Fruit fly (Drosophila melanogaster) whole organism, embryonic: ENCODE measurements around the gene Drs.

ENCODE experiments used
- Atf-2 ChIP-seq: fragments of 200-800 bp; sonication (Bioruptor generic); optimal IDR thresholded peaks from 2 replicates; lab custom pipeline; 2016; ENCODE audit warnings: missing biosample characterization, missing genetic modification characterization
- Blimp-1 ChIP-seq: fragments of 200-800 bp; sonication (Bioruptor generic); optimal IDR thresholded peaks from 3 replicates; lab custom pipeline; 2018; ENCODE audit warnings: missing biosample characterization, missing genetic modification characterization, mild to moderate bottlenecking, moderate library complexity, missing genetic modification reagents
- CG10321 ChIP-seq: fragments of 200-800 bp; sonication (Bioruptor generic); IDR thresholded peaks from 2 replicates; pipeline ENCODE4 v1.3.6; 2022; ENCODE audit warnings: missing biosample characterization, missing genetic modification characterization
- CG10366 ChIP-seq: fragments of 200-800 bp; sonication (Bioruptor generic); IDR thresholded peaks from 2 replicates; pipeline ENCODE4 v1.3.6; 2022; ENCODE audit warnings: missing biosample characterization, missing genetic modification characterization
- CG10431 ChIP-seq: fragments of 200-800 bp; sonication (Bioruptor generic); optimal IDR thresholded peaks from 3 replicates; lab custom pipeline; 2018; ENCODE audit warnings: missing biosample characterization, mild to moderate bottlenecking, missing genetic modification characterization
- CG10565 ChIP-seq: fragments of 200-800 bp; sonication (Bioruptor generic); optimal IDR thresholded peaks from 3 replicates; lab custom pipeline; 2016; ENCODE audit warnings: missing biosample characterization, mild to moderate bottlenecking, missing genetic modification characterization
- CG10654 ChIP-seq: fragments of 200-800 bp; sonication (Bioruptor generic); optimal IDR thresholded peaks from 2 replicates; lab custom pipeline; 2016; ENCODE audit warnings: missing biosample characterization, missing genetic modification characterization
- CG11085 ChIP-seq: fragments of 200-800 bp; sonication (Bioruptor generic); IDR thresholded peaks from 2 replicates; pipeline ENCODE4 v1.3.6; 2022; ENCODE audit warnings: missing biosample characterization, missing genetic modification characterization
- CG12391 ChIP-seq: fragments of 200-800 bp; sonication (Bioruptor generic); optimal IDR thresholded peaks from 3 replicates; lab custom pipeline; 2018; ENCODE audit warnings: missing biosample characterization, mild to moderate bottlenecking, missing genetic modification characterization, moderate library complexity
- CG13296 ChIP-seq: fragments of 200-800 bp; sonication (Bioruptor generic); optimal IDR thresholded peaks from 3 replicates; lab custom pipeline; 2018; ENCODE audit warnings: missing biosample characterization, mild to moderate bottlenecking, missing genetic modification characterization
- CG13775 ChIP-seq: fragments of 200-800 bp; sonication (Bioruptor generic); optimal IDR thresholded peaks from 3 replicates; lab custom pipeline; 2017; ENCODE audit warnings: missing biosample characterization, mild to moderate bottlenecking, missing genetic modification characterization
- CG15696 ChIP-seq: fragments of 200-800 bp; sonication (Bioruptor generic); optimal IDR thresholded peaks from 2 replicates; lab custom pipeline; 2019; ENCODE audit warnings: missing biosample characterization, mild to moderate bottlenecking, missing genetic modification characterization, moderate library complexity
- CG16813 ChIP-seq: fragments of 200-800 bp; sonication (Bioruptor generic); IDR thresholded peaks from 3 replicates; pipeline ENCODE4 v1.3.6; 2022; ENCODE audit warnings: missing biosample characterization, missing genetic modification characterization; ENCODE audit not compliant: partially characterized antibody
- CG16815 ChIP-seq: fragments of 200-800 bp; sonication (Bioruptor generic); optimal IDR thresholded peaks from 3 replicates; lab custom pipeline; 2017; ENCODE audit warnings: missing biosample characterization, mild to moderate bottlenecking, missing genetic modification characterization
- CG17612 ChIP-seq: fragments of 200-800 bp; sonication (Bioruptor generic); IDR thresholded peaks from 2 replicates; pipeline ENCODE4 v1.3.6; 2022; ENCODE audit warnings: missing biosample characterization, missing genetic modification characterization
- CG3281 ChIP-seq: fragments of 200-800 bp; sonication (Bioruptor generic); optimal IDR thresholded peaks from 3 replicates; lab custom pipeline; 2017; ENCODE audit warnings: missing biosample characterization, mild to moderate bottlenecking, missing genetic modification characterization
- CG43689 ChIP-seq: fragments of 200-800 bp; sonication (Bioruptor generic); IDR thresholded peaks from 2 replicates; pipeline ENCODE4 v1.3.6; 2022; ENCODE audit warnings: missing biosample characterization, missing genetic modification characterization
- CG4404 ChIP-seq: fragments of 200-800 bp; sonication (Bioruptor generic); IDR thresholded peaks from 2 replicates; pipeline ENCODE4 v1.3.6; 2022; ENCODE audit warnings: missing biosample characterization, missing genetic modification characterization
- CG5245 ChIP-seq: fragments of 200-800 bp; sonication (Bioruptor generic); optimal IDR thresholded peaks from 3 replicates; lab custom pipeline; 2016; ENCODE audit warnings: missing biosample characterization, missing genetic modification characterization
- CG6254 ChIP-seq: fragments of 200-800 bp; sonication (Bioruptor generic); optimal IDR thresholded peaks from 3 replicates; lab custom pipeline; 2017; ENCODE audit warnings: mild to moderate bottlenecking, missing biosample characterization, missing genetic modification reagents, missing genetic modification characterization
- CG8944 ChIP-seq: fragments of 200-800 bp; sonication (Bioruptor generic); optimal IDR thresholded peaks from 3 replicates; lab custom pipeline; 2016; ENCODE audit warnings: missing biosample characterization, missing genetic modification characterization
- Dp ChIP-seq: fragments of 200-800 bp; sonication (Bioruptor generic); optimal IDR thresholded peaks from 2 replicates; lab custom pipeline; 2018; ENCODE audit warnings: missing biosample characterization, mild to moderate bottlenecking, missing genetic modification characterization, moderate library complexity
- Drgx ChIP-seq: fragments of 200-800 bp; sonication (Bioruptor generic); IDR thresholded peaks from 2 replicates; pipeline ENCODE4 v1.3.6; 2022; ENCODE audit warnings: missing biosample characterization, missing genetic modification characterization
- Ets65A ChIP-seq: fragments of 200-800 bp; sonication (Bioruptor generic); peaks from one replicate; lab custom pipeline; 2016; ENCODE audit warnings: missing biosample characterization, missing genetic modification characterization
- GATAe ChIP-seq: fragments of 200-800 bp; sonication (Bioruptor generic); conservative IDR thresholded peaks from 2 replicates; pipeline ENCODE4 v1.3.6; 2022; ENCODE audit warnings: missing biosample characterization, missing genetic modification characterization
- Max ChIP-seq: fragments of 200-800 bp; sonication (Bioruptor generic); optimal IDR thresholded peaks from 2 replicates; lab custom pipeline; 2016; ENCODE audit warnings: missing biosample characterization, mild to moderate bottlenecking, missing genetic modification characterization
- Pdp1 ChIP-seq, 2 experiments: fragments of 200-800 bp; sonication (Bioruptor generic); optimal IDR thresholded peaks; 3 replicates each; lab custom pipeline; 2016; ENCODE audit warnings: missing biosample characterization in 2 of 2, missing genetic modification characterization in 2 of 2, mild to moderate bottlenecking in 1 of 2, moderate library complexity in 1 of 2
- Ssrp ChIP-seq: fragments of 200-800 bp; sonication (Bioruptor generic); optimal IDR thresholded peaks from 2 replicates; lab custom pipeline; 2018; ENCODE audit warnings: missing biosample characterization, mild to moderate bottlenecking, missing genetic modification characterization, moderate library complexity
- ara ChIP-seq: fragments of 200-800 bp; sonication (Bioruptor generic); IDR thresholded peaks from 2 replicates; pipeline ENCODE4 v1.3.6; 2022; ENCODE audit warnings: missing biosample characterization, missing genetic modification characterization
- br ChIP-seq: fragments of >200 bp; optimal IDR thresholded peaks from 2 replicates; lab custom pipeline; 2017
- bsh ChIP-seq, 2 experiments: fragments of 200-800 bp; sonication (Bioruptor generic); optimal IDR thresholded peaks; 2 replicates each; lab custom pipeline; 2017 to 2018; ENCODE audit warnings: mild to moderate bottlenecking in 2 of 2, missing biosample characterization in 2 of 2, missing genetic modification characterization in 2 of 2, moderate library complexity in 1 of 2
- chif ChIP-seq, 2 experiments: fragments of 200-800 bp; sonication (Bioruptor generic); optimal IDR thresholded peaks; 3 replicates each; lab custom pipeline; 2016; ENCODE audit warnings: missing biosample characterization in 2 of 2, missing genetic modification characterization in 2 of 2
- crc ChIP-seq: fragments of 200-800 bp; sonication (Bioruptor generic); optimal IDR thresholded peaks from 2 replicates; lab custom pipeline; 2016; ENCODE audit warnings: missing biosample characterization, missing genetic modification characterization
- en ChIP-seq: fragments of 200-800 bp; sonication (Bioruptor generic); optimal IDR thresholded peaks from 2 replicates; lab custom pipeline; 2016; ENCODE audit warnings: missing biosample characterization, missing genetic modification characterization
- fd96Cb ChIP-seq: fragments of 200-800 bp; sonication (Bioruptor generic); optimal IDR thresholded peaks from 2 replicates; lab custom pipeline; 2018; ENCODE audit warnings: missing biosample characterization, mild to moderate bottlenecking, missing genetic modification characterization, moderate library complexity
- insv ChIP-seq, 2 experiments: fragments of 200-800 bp; sonication (Bioruptor generic); optimal IDR thresholded peaks; 3 replicates each; lab custom pipeline; 2016 to 2018; ENCODE audit warnings: missing biosample characterization in 2 of 2, missing genetic modification characterization in 2 of 2
- inv ChIP-seq: fragments of 200-800 bp; sonication (Bioruptor generic); IDR thresholded peaks from 2 replicates; pipeline ENCODE4 v1.3.6; 2022; ENCODE audit warnings: missing biosample characterization, missing genetic modification characterization; ENCODE audit not compliant: partially characterized antibody
- knrl ChIP-seq: fragments of 200-800 bp; sonication (Bioruptor generic); IDR thresholded peaks from 3 replicates; pipeline ENCODE4 v1.3.6; 2022; ENCODE audit warnings: missing biosample characterization, missing genetic modification characterization; ENCODE audit not compliant: partially characterized antibody
- lbe ChIP-seq: fragments of 200-800 bp; sonication (Bioruptor generic); optimal IDR thresholded peaks from 2 replicates; lab custom pipeline; 2016; ENCODE audit warnings: missing biosample characterization, mild to moderate bottlenecking, missing genetic modification characterization
- lola ChIP-seq, 3 experiments: fragments of >200 bp in 2 of 3; fragments of 200-800 bp in 1 of 3; sonication (Bioruptor generic) in 1 of 3; optimal IDR thresholded peaks; 2 replicates each; lab custom pipeline; 2017 to 2019; ENCODE audit warnings: missing biosample characterization in 3 of 3, missing genetic modification characterization in 3 of 3, mild to moderate bottlenecking in 1 of 3, moderate library complexity in 1 of 3
- mld ChIP-seq: fragments of 200-800 bp; sonication (Bioruptor generic); IDR thresholded peaks from 3 replicates; pipeline ENCODE4 v1.3.6; 2022; ENCODE audit warnings: missing biosample characterization, missing genetic modification characterization; ENCODE audit not compliant: partially characterized antibody
- nom ChIP-seq: fragments of 200-800 bp; sonication (Bioruptor generic); optimal IDR thresholded peaks from 2 replicates; lab custom pipeline; 2017; ENCODE audit warnings: missing biosample characterization, missing genetic modification characterization, mild to moderate bottlenecking, moderate library complexity, missing genetic modification reagents
- pfk ChIP-seq: fragments of 200-800 bp; sonication (Bioruptor generic); optimal IDR thresholded peaks from 2 replicates; lab custom pipeline; 2018; ENCODE audit warnings: missing biosample characterization, mild to moderate bottlenecking, missing genetic modification characterization, moderate library complexity
- row ChIP-seq: fragments of 200-800 bp; sonication (Bioruptor generic); IDR thresholded peaks from 3 replicates; pipeline ENCODE4 v1.3.6; 2022; ENCODE audit warnings: missing biosample characterization, missing genetic modification characterization
- sens ChIP-seq: fragments of 200-800 bp; sonication (Bioruptor generic); peaks from one replicate; lab custom pipeline; 2016; ENCODE audit warnings: missing biosample characterization, missing genetic modification characterization
- tap ChIP-seq: fragments of 200-800 bp; optimal IDR thresholded peaks from 3 replicates; lab custom pipeline; 2019; ENCODE audit warnings: missing biosample characterization, mild to moderate bottlenecking, missing genetic modification characterization, moderate library complexity
- unpg ChIP-seq: fragments of 200-800 bp; sonication (Bioruptor generic); optimal IDR thresholded peaks from 3 replicates; lab custom pipeline; 2018; ENCODE audit warnings: missing biosample characterization, mild to moderate bottlenecking, missing genetic modification characterization, moderate library complexity
- zfh1 ChIP-seq: fragments of 200-800 bp; sonication (Bioruptor generic); IDR thresholded peaks from 3 replicates; pipeline ENCODE4 v1.3.6; 2022; ENCODE audit warnings: missing biosample characterization, missing genetic modification characterization

Gene Drs

dm6 chr3L:3391871-3392270 lies 22.5 kb downstream of the Drs start (continued):
- TF ChIP-seq Max (no peak), CG4404 (GFP tag; lab: Robert Waterston, UW) (peak; percentile 36; the same call in 1 of the 2 replicates), zfh1 (GFP tag; lab: Robert Waterston, UW) (peak; percentile 7; the same call in 1 of the 3 replicates), CG15696 (tag; lab: Kevin White, UChicago) (peak; percentile 24), fd96Cb (tag; lab: Kevin White, UChicago) (peak; percentile 17), CG13775 (peak; percentile 3), nom (GFP tag; lab: Kevin White, UChicago) (peak; percentile 35), Ets65A (peak; percentile 24), Drgx (GFP tag; lab: Robert Waterston, UW) (peak; percentile 45; the same call in 1 of the 2 replicates), CG12391 (tag; lab: Kevin White, UChicago) (peak; percentile 43), CG6254 (GFP tag; lab: Kevin White, UChicago) (peak; percentile 35), ara (peak; percentile 46; the same call in 1 of the 2 replicates), CG5245 (GFP tag; lab: Kevin White, UChicago) (no peak), CG10366 (GFP tag; lab: Robert Waterston, UW) (no peak), CG13296 (no peak), CG10654 (GFP tag; lab: Kevin White, UChicago) (no peak), sens (GFP tag; lab: Kevin White, UChicago) (peak; percentile 92), chif (GFP tag; optimal IDR thresholded peaks at IDR 0.05; lab: Kevin White, UChicago) (peak in 1 of 2 experiments; percentile 53), Atf-2 (GFP tag; lab: Kevin White, UChicago) (peak; percentile 13), crc (GFP tag; lab: Kevin White, UChicago) (no peak), Blimp-1 (peak; percentile 20), knrl (GFP tag; lab: Robert Waterston, UW) (no peak), lbe (GFP tag; lab: Kevin White, UChicago) (peak; percentile 39), GATAe (GFP tag; lab: Robert Waterston, UW) (no peak), CG16813 (GFP tag; lab: Robert Waterston, UW) (no peak), CG16815 (peak; percentile 38), bsh (GFP tag; optimal IDR thresholded peaks at IDR 0.05; lab: Kevin White, UChicago) (peak in 1 of 2 experiments; percentile 60), br (lab: Kevin White, UChicago) (no peak), row (peak; percentile 44; the same call in 1 of the 3 replicates), lola (GFP tag; optimal IDR thresholded peaks at IDR 0.05; lab: Kevin White, UChicago) (peak in 1 of 3 experiments; percentile 62), en (no peak), CG10565 (GFP tag; lab: Kevin White, UChicago) (no peak)

DNA sequence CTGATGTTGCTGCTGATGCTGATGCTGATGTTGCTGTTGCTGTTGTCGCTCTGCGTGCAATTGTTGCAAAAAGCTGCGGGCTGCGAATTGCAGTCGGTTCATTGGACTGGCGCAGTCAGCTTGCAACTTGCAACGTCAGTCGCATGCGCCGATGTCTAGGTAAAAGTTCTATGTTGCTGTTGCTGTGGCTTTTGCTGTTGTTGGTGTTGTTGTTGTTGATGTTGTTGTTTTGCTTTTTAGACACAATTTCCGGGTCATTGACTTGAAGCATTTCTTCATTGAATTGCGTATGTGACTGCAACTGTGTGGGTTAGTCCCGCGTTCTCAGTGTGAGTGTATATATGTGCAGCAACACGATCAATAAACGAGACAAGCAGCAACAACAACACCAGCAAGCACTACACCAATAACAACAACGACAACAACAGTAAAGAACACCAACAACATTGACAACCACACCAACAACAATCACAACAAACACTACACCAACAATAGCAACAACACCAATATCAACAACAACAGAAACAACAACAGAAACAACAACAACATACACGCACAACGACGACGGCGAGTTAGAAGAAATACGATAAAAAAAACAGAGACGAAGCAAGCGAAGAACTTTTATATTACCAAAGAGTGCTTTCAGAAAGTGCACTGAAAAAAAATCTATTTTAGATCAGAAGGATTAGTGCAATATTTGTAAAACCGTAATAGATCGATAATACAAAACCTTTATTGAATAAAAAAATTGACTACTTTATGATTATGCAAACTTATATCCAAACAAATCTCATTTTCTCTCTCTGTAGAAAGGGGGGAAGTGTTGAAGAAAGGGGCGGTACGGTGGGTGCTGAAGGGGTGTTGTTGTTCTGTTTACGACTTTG lies 24.8 kb downstream of the Drs start:
- TF ChIP-seq CG16815 = no peak
- peak; percentile 86 for TF ChIP-seq CG10431
- no peak for TF ChIP-seq CG8944 (GFP tag; lab: Kevin White, UChicago)
- no peak for TF ChIP-seq Ssrp (tag; lab: Kevin White, UChicago)
- TF ChIP-seq CG3281 (GFP tag; lab: Kevin White, UChicago) = peak; percentile 39
- TF ChIP-seq CG43689 = peak; percentile 62
- no peak for TF ChIP-seq inv
- peak; percentile 62 for TF ChIP-seq tap (tag; lab: Kevin White, UChicago)
- TF ChIP-seq Pdp1 (GFP tag; optimal IDR thresholded peaks at IDR 0.05; lab: Kevin White, UChicago) = no peak
- TF ChIP-seq mld (GFP tag; lab: Robert Waterston, UW) = no peak
- peak; percentile 5; the same call in 1 of the 2 replicates for TF ChIP-seq CG11085 (GFP tag; lab: Robert Waterston, UW)
- no peak for TF ChIP-seq pfk (GFP tag; lab: Kevin White, UChicago)
- TF ChIP-seq unpg = peak; percentile 72
- no peak for TF ChIP-seq insv (GFP tag; optimal IDR thresholded peaks at IDR 0.05; lab: Kevin White, UChicago)
- TF ChIP-seq nom (GFP tag; lab: Kevin White, UChicago) = peak; percentile 89
- TF ChIP-seq knrl (GFP tag; lab: Robert Waterston, UW) = no peak
- TF ChIP-seq CG10321 (GFP tag; lab: Robert Waterston, UW) = no peak
- TF ChIP-seq Dp (GFP tag; lab: Kevin White, UChicago) = no peak
- 0 out of 2 replicates have a peak, but pooled peaks have one; percentile 4 for TF ChIP-seq CG17612 (GFP tag; lab: Robert Waterston, UW)
